Fruit fly (Drosophila melanogaster) whole organism, prepupa: ENCODE results near the gene Dhc1.

Experiments
- CG16779 ChIP-seq: fragments of 200-800 bp; sonication (Bioruptor generic); optimal IDR thresholded peaks from 3 replicates; lab custom pipeline; 2017; ENCODE audit warnings: missing biosample characterization, mild to moderate bottlenecking, missing genetic modification characterization
- CG3032 ChIP-seq: fragments of 200-800 bp; optimal IDR thresholded peaks from 2 replicates; lab custom pipeline; 2019; ENCODE audit warnings: missing biosample characterization, mild to moderate bottlenecking, missing genetic modification characterization, moderate library complexity
- CG31627 ChIP-seq: fragments of 200-800 bp; sonication (Bioruptor generic); optimal IDR thresholded peaks from 3 replicates; lab custom pipeline; 2016; ENCODE audit warnings: missing biosample characterization, missing genetic modification characterization
- CG6276 ChIP-seq: fragments of 200-800 bp; sonication (Bioruptor generic); optimal IDR thresholded peaks from 2 replicates; lab custom pipeline; 2017; ENCODE audit warnings: missing biosample characterization, mild to moderate bottlenecking, missing genetic modification characterization
- CG6792 ChIP-seq: fragments of 200-800 bp; sonication (Bioruptor generic); optimal IDR thresholded peaks from 3 replicates; lab custom pipeline; 2016; ENCODE audit warnings: missing biosample characterization, missing genetic modification characterization
- Eip75B ChIP-seq: fragments of 200-800 bp; sonication (Bioruptor generic); optimal IDR thresholded peaks from 3 replicates; lab custom pipeline; 2016; ENCODE audit warnings: missing biosample characterization, missing genetic modification characterization
- Eip78C ChIP-seq: fragments of 200-800 bp; sonication (Bioruptor generic); peaks from one replicate; lab custom pipeline; 2016; ENCODE audit warnings: missing biosample characterization, missing genetic modification characterization
- Eip93F ChIP-seq: fragments of 200-800 bp; sonication (Bioruptor generic); optimal IDR thresholded peaks from 2 replicates; lab custom pipeline; 2016; ENCODE audit warnings: missing biosample characterization, mild to moderate bottlenecking, missing genetic modification characterization
- Ets21C ChIP-seq: fragments of 200-800 bp; sonication (Bioruptor generic); optimal IDR thresholded peaks from 3 replicates; lab custom pipeline; 2016; ENCODE audit warnings: missing biosample characterization, missing genetic modification characterization
- Gug ChIP-seq: fragments of 200-800 bp; sonication (Bioruptor generic); IDR thresholded peaks from 2 replicates; pipeline ENCODE4 v1.3.6; 2022; ENCODE audit warnings: missing biosample characterization, missing genetic modification characterization
- Hr4 ChIP-seq: fragments of 200-800 bp; sonication (Bioruptor generic); optimal IDR thresholded peaks from 3 replicates; lab custom pipeline; 2016; ENCODE audit warnings: missing biosample characterization, missing genetic modification characterization
- Lpt ChIP-seq: fragments of 200-800 bp; sonication (Bioruptor generic); optimal IDR thresholded peaks from 3 replicates; lab custom pipeline; 2016; ENCODE audit warnings: missing biosample characterization, missing genetic modification characterization
- Sox102F ChIP-seq: fragments of 200-800 bp; sonication (Bioruptor generic); optimal IDR thresholded peaks from 2 replicates; lab custom pipeline; 2016; ENCODE audit warnings: missing biosample characterization, mild to moderate bottlenecking, missing genetic modification characterization
- Sox14 ChIP-seq: fragments of 200-800 bp; sonication (Bioruptor generic); optimal IDR thresholded peaks from 3 replicates; lab custom pipeline; 2016; ENCODE audit warnings: missing biosample characterization, missing genetic modification characterization
- Sox15 ChIP-seq: fragments of 200-800 bp; sonication (Bioruptor generic); optimal IDR thresholded peaks from 3 replicates; lab custom pipeline; 2016; ENCODE audit warnings: missing biosample characterization, missing genetic modification characterization
- achi ChIP-seq: fragments of 200-800 bp; sonication (Bioruptor generic); optimal IDR thresholded peaks from 3 replicates; lab custom pipeline; 2016; ENCODE audit warnings: missing biosample characterization, missing genetic modification characterization
- dsx ChIP-seq: fragments of 200-800 bp; optimal IDR thresholded peaks from 3 replicates; lab custom pipeline; 2019; ENCODE audit warnings: missing biosample characterization, mild to moderate bottlenecking, missing genetic modification characterization, moderate library complexity; ENCODE audit not compliant: poor library complexity, severe bottlenecking
- eg ChIP-seq: fragments of 200-800 bp; sonication (Bioruptor generic); IDR thresholded peaks from 3 replicates; pipeline ENCODE4 v1.3.6; 2022; ENCODE audit warnings: missing biosample characterization, missing genetic modification characterization
- esn ChIP-seq: fragments of 200-800 bp; sonication (Bioruptor generic); optimal IDR thresholded peaks from 2 replicates; lab custom pipeline; 2016; ENCODE audit warnings: missing biosample characterization, mild to moderate bottlenecking, missing genetic modification characterization, moderate library complexity
- fd59A ChIP-seq: fragments of 200-800 bp; sonication (Bioruptor generic); optimal IDR thresholded peaks from 2 replicates; lab custom pipeline; 2017; ENCODE audit warnings: missing biosample characterization, mild to moderate bottlenecking, missing genetic modification characterization, missing genetic modification reagents
- fkh ChIP-seq: fragments of 200-800 bp; sonication (Bioruptor generic); optimal IDR thresholded peaks from 3 replicates; lab custom pipeline; 2017; ENCODE audit warnings: missing biosample characterization, mild to moderate bottlenecking, missing genetic modification characterization, moderate library complexity
- ss ChIP-seq, 2 experiments: fragments of 200-800 bp; sonication (Bioruptor generic); optimal IDR thresholded peaks; 2 replicates in 1 of 2; 3 replicates in 1 of 2; lab custom pipeline; 2017 to 2018; ENCODE audit warnings: mild to moderate bottlenecking in 2 of 2, missing biosample characterization in 2 of 2, missing genetic modification characterization in 2 of 2, moderate library complexity in 1 of 2
- svp ChIP-seq: fragments of 200-800 bp; sonication (Bioruptor generic); peaks from one replicate; lab custom pipeline; 2016; ENCODE audit warnings: missing biosample characterization, missing genetic modification characterization
- vri ChIP-seq: fragments of 200-800 bp; sonication (Bioruptor generic); optimal IDR thresholded peaks from 3 replicates; lab custom pipeline; 2016; ENCODE audit warnings: missing biosample characterization, mild to moderate bottlenecking, missing genetic modification characterization

Gene Dhc1

dm6 chr3R:9605084-9605483, 69.4 kb downstream of the Dhc1 start (continued):
- TF ChIP-seq Lpt (GFP tag; lab: Kevin White, UChicago) = peak; percentile 28
- peak; percentile 65 for TF ChIP-seq Eip75B (GFP tag; lab: Kevin White, UChicago)
- TF ChIP-seq svp = peak; percentile 75
- no peak for TF ChIP-seq Hr4 (GFP tag; lab: Kevin White, UChicago)
- TF ChIP-seq vri (GFP tag; lab: Kevin White, UChicago) = peak; percentile 13
- TF ChIP-seq Ets21C = peak; percentile 36
- TF ChIP-seq dsx = peak; percentile 61

dm6 chr3R:9604445-9605020, 69.9 kb downstream of the Dhc1 start:
- no peak for TF ChIP-seq svp
- no peak for TF ChIP-seq CG16779 (tag; lab: Kevin White, UChicago)
- TF ChIP-seq Eip75B (GFP tag; lab: Kevin White, UChicago) = no peak
- no peak for TF ChIP-seq fd59A (GFP tag; lab: Kevin White, UChicago)
- TF ChIP-seq achi = no peak
- no peak for TF ChIP-seq Eip93F (GFP tag; lab: Kevin White, UChicago)
- no peak for TF ChIP-seq esn (GFP tag; lab: Kevin White, UChicago)
- no peak for TF ChIP-seq CG3032 (tag; lab: Kevin White, UChicago)
- no peak for TF ChIP-seq CG31627 (GFP tag; lab: Kevin White, UChicago)
- no peak for TF ChIP-seq CG6276
- TF ChIP-seq dsx = no peak
- TF ChIP-seq CG6792 (GFP tag; lab: Kevin White, UChicago) = no peak
- TF ChIP-seq Sox102F = no peak

- TF ChIP-seq fd59A (GFP tag; lab: Kevin White, UChicago) (no peak), fkh (GFP tag; lab: Kevin White, UChicago) (peak; percentile 67), eg (GFP tag; lab: Robert Waterston, UW) (no peak), ss (GFP tag; optimal IDR thresholded peaks at IDR 0.05; lab: Kevin White, UChicago) (peak in 1 of 2 experiments; percentile 63)
These were observed 71.2 kb downstream of the Dhc1 start for dm6 chr3R:9603022-9603942.

- peak; percentile 32 for TF ChIP-seq vri (GFP tag; lab: Kevin White, UChicago)
- TF ChIP-seq svp = no peak
- TF ChIP-seq achi = no peak
- no peak for TF ChIP-seq Gug (GFP tag; lab: Robert Waterston, UW)
- no peak for TF ChIP-seq Sox14 (GFP tag; lab: Kevin White, UChicago)
- TF ChIP-seq Eip78C = peak; percentile 15
- TF ChIP-seq Sox15 (GFP tag; lab: Kevin White, UChicago) = no peak
- peak in 1 of 2 experiments; percentile 17 for TF ChIP-seq ss (GFP tag; optimal IDR thresholded peaks at IDR 0.05; lab: Kevin White, UChicago)
These were observed 72.5 kb downstream of the Dhc1 start for dm6 chr3R:9601949-9602348.
